Fruit fly (Drosophila melanogaster): ENCODE measurements around the gene CG14957.

Gene CG14957

DNA sequence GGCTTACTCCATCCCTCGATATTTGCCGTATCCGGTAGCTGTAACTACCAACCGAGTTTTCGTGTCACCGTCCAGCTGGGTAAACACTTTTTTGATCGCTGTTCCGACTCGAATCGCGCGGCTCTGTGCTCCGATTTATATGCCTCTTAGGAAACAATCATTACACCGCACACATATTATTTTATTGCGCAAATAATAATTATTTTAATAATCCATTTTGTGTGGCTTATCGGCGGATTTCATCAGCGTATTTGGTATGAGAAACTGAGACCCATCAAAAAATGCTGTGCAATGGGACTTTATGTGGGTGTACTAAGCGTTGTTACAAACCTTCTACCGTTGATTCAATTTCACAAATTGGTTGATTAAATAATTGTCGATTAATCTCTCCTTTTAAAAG, 15.7 kb downstream of the CG14957 start, which contains the start of gene CG32271:
TSS of gene CG32271 (minus strand) at position 101 of the 400 bp plus-strand sequence.
- TF ChIP-seq CG17801 (GFP tag; optimal IDR thresholded peaks at IDR 0.05; ENCODE audit: partially characterized antibody), result no peak

DNA sequence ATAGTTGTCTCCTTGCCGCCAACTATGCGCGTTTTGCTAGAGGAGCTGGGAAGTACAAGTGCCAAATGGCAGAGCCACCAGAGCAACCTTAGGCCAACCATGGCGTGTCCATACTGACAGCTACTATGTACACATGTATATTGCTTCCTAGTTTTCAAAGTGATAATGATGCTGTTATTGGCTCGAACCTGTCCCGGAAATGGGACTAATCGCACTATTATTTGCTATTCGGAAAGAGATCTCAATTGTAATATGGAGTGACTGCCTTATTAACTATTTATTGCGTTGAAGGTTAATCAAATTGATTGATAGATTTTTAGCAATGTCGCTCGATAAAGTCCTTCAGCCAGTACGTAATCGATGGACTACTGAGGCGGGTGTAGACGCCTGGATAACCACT, 17.0 kb downstream of the CG14957 start, which contains the start of gene CG33159:
TSS of gene CG33159 (minus strand) at position 101 of the 400 bp plus-strand sequence.
- no peak for TF ChIP-seq CG17801 (GFP tag; optimal IDR thresholded peaks at IDR 0.05; ENCODE audit: partially characterized antibody)

DNA sequence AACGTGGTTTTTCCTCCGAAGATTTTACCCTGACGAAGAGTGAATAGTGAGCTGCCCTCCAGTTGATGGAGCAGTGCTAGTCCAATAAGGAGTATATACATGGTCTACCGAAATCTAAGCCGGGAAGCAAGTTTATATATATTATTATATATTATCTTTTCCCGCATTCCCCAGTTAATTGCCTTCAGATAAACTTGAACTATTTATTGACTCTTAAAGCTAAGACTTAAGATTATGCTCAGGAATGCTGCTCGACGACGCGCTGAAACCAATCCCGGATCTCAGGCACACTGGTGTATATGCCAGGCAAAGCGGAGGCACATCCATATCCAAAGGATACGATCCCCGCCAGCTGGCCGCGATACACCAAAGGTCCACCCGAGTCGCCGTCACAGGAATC, 18.0 kb downstream of the CG14957 start, which contains the start of gene CG32277:
TSS of gene CG32277 (minus strand) at position 101 of the 400 bp plus-strand sequence.
- TF ChIP-seq CG17801 (GFP tag; optimal IDR thresholded peaks at IDR 0.05; ENCODE audit: partially characterized antibody), result no peak

DNA sequence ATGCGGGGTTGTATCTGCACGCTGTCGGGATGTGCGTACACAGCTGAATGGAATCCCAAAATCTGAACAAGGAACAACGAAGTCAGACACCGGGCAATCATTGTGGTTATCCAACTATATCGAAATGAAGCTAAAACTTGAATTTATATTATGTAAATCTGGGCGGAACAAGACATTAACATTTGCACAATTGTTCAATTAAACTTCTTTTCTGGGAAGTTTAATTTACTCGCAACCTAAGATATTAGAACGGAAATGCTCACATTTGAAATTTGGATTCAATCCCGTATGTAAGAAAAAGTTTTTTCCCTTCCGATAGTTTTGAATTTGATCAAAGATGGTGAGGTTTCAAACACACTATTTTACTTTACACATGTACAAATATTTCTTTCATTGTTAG, 18.9 kb downstream of the CG14957 start, which contains the start of gene CG33160:
TSS of gene CG33160 (minus strand) at position 101 of the 400 bp plus-strand sequence.
- no peak for TF ChIP-seq CG17801 (GFP tag; optimal IDR thresholded peaks at IDR 0.05; ENCODE audit: partially characterized antibody)

- no peak for TF ChIP-seq CG17801 (GFP tag; optimal IDR thresholded peaks at IDR 0.05; ENCODE audit: partially characterized antibody)
These were observed 21.5 kb downstream of the CG14957 start, which contains the start of the genes CG32269 and CG32270 for dm6 chr3L:3208895-3209294. Gene CG32269, minus strand, starts transcription at chr3L:3208985. Gene CG32270, minus strand, starts transcription at chr3L:3208985.

dm6 chr3L:3218859-3219258, 31.5 kb downstream of the CG14957 start, which contains the start of the genes hob and nSMase:
Gene hob, minus strand, starts transcription at chr3L:3218920.
Gene nSMase, plus strand, starts transcription at chr3L:3219156.
- no peak for TF ChIP-seq CG17801 (GFP tag; optimal IDR thresholded peaks at IDR 0.05; ENCODE audit: partially characterized antibody)

- peak; percentile 85 for TF ChIP-seq CG17801 (GFP tag; optimal IDR thresholded peaks at IDR 0.05; ENCODE audit: partially characterized antibody)
These were observed 35.5 kb downstream of the CG14957 start, which contains the start of the genes RpL28 and eIF1 for dm6 chr3L:3222643-3223389. Gene RpL28, minus strand, starts transcription at chr3L:3222960. Gene eIF1, plus strand, starts transcription at chr3L:3223341.

- no peak for TF ChIP-seq CG17801 (GFP tag; optimal IDR thresholded peaks at IDR 0.05; ENCODE audit: partially characterized antibody)
These were observed 36.1 kb downstream of the CG14957 start for dm6 chr3L:3223390-3223914.

DNA sequence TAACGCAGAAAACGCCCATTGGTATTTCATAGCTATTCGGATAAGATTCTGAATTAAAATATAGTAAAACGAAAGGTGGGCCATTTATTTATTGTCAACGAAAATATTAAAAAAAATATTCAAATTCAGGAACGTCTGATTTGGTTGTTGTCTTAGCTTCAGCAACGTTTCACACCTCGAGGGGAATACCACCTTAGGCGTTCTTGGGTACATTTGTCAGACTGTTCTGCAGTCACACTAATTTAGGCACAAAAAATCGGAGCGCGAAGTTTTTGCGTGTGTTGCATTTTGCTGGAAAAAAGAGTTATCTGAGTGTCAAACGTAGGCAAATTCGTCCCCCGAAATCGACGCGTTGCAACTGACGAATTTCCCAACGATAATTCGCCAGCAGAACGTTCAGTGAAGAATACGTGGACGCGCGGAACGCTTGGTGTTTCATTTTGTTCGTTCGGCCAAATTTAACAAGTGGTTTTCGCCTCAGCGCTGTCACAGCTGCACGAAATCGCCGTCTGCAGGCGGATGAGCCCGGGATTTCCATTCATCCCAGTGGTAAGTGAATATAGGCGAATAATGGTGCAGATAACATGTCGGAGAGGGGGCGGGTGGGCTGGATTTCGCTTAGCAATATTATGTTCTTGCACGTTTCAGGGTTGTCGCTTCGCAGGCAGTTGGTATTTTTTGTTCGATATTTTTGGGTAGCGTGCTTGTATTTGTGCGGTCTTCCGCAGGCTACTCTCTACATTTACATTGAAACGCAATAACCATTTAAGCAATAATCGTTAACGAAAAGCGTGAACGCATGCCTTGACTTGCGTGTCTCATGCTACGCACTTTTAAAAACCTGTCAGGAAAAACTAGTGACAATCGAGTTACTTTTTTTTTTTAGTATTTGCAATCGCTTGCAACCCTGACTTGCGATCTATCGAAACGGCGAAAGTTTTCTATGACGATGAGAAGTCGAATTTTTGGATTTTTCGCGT, 37.7 kb downstream of the CG14957 start, which contains the start of gene Larp4B:
TSS of gene Larp4B (plus strand) at position 99 of the 980 bp plus-strand sequence.
- TF ChIP-seq CG17801 (GFP tag; optimal IDR thresholded peaks at IDR 0.05; ENCODE audit: partially characterized antibody), result no peak

DNA sequence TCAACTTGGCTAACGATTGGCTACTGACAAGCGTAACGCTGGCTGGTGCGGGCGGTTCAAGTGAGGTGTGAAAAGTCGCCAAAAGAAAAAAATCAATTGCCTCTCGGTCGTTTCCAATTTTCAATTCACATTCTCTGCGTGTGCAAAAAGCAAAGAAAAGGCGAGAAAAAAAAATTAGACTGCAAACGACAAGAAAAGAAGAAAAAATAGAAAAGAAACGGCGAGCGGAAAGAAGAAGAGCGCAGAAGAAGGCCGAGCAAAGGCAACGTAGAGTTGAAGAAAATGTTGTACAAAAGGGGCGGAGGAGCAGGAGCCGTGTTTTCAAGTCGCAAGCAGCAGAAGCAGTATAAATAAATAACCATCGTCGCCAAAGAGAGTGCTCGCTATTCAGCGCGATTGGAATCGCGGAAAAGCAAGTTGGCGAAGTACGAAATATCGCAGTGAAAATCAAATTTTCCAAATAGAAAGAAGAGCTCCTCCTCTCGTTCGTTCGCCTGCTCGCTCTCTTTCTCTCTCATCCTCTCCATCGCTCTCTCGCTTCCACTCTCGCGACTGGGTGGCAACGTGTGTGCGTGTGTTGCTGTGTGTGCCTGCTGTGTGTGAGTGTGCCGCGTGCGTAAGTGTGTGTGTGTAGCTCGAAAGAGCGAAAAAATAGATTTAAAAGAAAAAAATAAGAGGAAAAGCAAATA, 38.5 kb downstream of the CG14957 start:
- no peak for TF ChIP-seq CG17801 (GFP tag; optimal IDR thresholded peaks at IDR 0.05; ENCODE audit: partially characterized antibody)

DNA sequence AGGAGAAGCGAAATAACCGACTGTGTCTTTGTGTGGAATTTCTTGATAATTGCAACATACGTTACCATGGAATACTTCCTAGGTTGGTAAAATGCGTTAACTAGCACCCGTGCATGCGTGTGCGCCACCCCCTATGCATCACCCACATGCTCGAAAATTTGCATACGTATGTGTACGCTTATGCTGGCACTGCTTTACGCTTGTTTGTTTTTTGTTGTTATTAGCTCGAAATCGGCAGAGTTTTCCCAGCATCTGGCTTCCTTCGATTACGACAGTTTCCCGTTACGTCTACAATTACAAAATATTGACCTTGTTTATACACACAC, 39.1 kb downstream of the CG14957 start:
- TF ChIP-seq CG17801 (GFP tag; optimal IDR thresholded peaks at IDR 0.05; ENCODE audit: partially characterized antibody), result no peak

DNA sequence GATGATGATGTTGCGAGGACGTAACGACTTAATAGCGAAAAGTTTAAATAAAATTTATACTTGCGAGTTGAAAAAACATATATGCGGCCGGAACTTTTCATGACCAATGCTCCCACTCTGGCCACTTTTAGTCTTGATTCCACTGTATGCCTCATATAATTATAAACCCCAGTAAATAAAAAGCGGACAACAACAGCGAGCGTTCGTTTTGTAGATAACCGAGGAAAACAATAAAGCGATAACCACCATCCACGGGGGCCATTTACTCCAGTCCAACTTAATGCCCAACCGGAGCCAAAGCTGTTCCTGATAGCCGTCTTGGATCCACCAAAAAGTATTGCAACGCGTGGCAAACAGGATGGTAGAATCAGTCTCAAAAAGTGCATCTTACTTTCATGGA, 49.0 kb downstream of the CG14957 start:
- peak; percentile 22 for TF ChIP-seq CG17801 (GFP tag; optimal IDR thresholded peaks at IDR 0.05; ENCODE audit: partially characterized antibody)

Data from ovary, adult (tissue).